Fruit fly (Drosophila melanogaster): ENCODE measurements around the gene CG15537.

The CG15537 gene

dm6 chr3R:30386759-30387437, 56.5 kb downstream of the CG15537 start:
- TF ChIP-seq Rel (GFP tag; optimal IDR thresholded peaks at IDR 0.05) (peak; percentile 49), Rel (tag; optimal IDR thresholded peaks at IDR 0.05) (no peak), Abd-B (GFP tag; optimal IDR thresholded peaks at IDR 0.05) (no peak), tai (GFP tag; optimal IDR thresholded peaks at IDR 0.05) (no peak), pan (optimal IDR thresholded peaks at IDR 0.05) (no peak), sv (GFP tag; optimal IDR thresholded peaks at IDR 0.05) (no peak), Vsx2 (GFP tag; optimal IDR thresholded peaks at IDR 0.05; ENCODE audit: partially characterized antibody) (peak; percentile 98), Dfd (GFP tag; optimal IDR thresholded peaks at IDR 0.05) (no peak), Hr83 (GFP tag; optimal IDR thresholded peaks at IDR 0.05; ENCODE audit: poor library complexity, severe bottlenecking) (no peak), CrebA (GFP tag; optimal IDR thresholded peaks at IDR 0.05; ENCODE audit: borderline replicate concordance) (peak; percentile 72), fru (GFP tag; optimal IDR thresholded peaks at IDR 0.05) (peak; percentile 8), usp (GFP tag; optimal IDR thresholded peaks at IDR 0.05) (no peak), CG9705 (GFP tag; optimal IDR thresholded peaks at IDR 0.05) (no peak), brk (GFP tag; optimal IDR thresholded peaks at IDR 0.05) (no peak), psq (GFP tag; optimal IDR thresholded peaks at IDR 0.05) (no peak), Dif (GFP tag; optimal IDR thresholded peaks at IDR 0.05; ENCODE audit: partially characterized antibody) (peak; percentile 98), Jra (GFP tag; optimal IDR thresholded peaks at IDR 0.05) (peak; percentile 8), woc (GFP tag; optimal IDR thresholded peaks at IDR 0.05) (no peak), foxo (GFP tag; optimal IDR thresholded peaks at IDR 0.05) (no peak), h (GFP tag; optimal IDR thresholded peaks at IDR 0.05) (no peak), sage (GFP tag; optimal IDR thresholded peaks at IDR 0.05) (peak; percentile 69), dsf (GFP tag; optimal IDR thresholded peaks at IDR 0.05; ENCODE audit: borderline replicate concordance) (no peak), OdsH (GFP tag; optimal IDR thresholded peaks at IDR 0.05) (peak; percentile 40), dl (GFP tag; optimal IDR thresholded peaks at IDR 0.05; ENCODE audit: insufficient read depth in 1 of 2, partially characterized antibody in 2 of 2) (peak; percentile 93 to 98)

dm6 chr3R:30385531-30385930, 57.9 kb downstream of the CG15537 start:
- TF ChIP-seq Rel (GFP tag; optimal IDR thresholded peaks at IDR 0.05) (no peak), Rel (tag; optimal IDR thresholded peaks at IDR 0.05) (peak; percentile 51), CG32264 (GFP tag; optimal IDR thresholded peaks at IDR 0.05) (no peak)

Data from whole organism, wandering third instar larva.